Worm (Caenorhabditis elegans) whole organism, L4/young adult: ENCODE results near the gene col-150.

ENCODE experiments used
- W03F9.2 ChIP-seq: fragments of 150-350 bp; optimal IDR thresholded peaks from 2 replicates; lab custom pipeline; 2014; ENCODE audit warnings: missing biosample characterization, missing genetic modification characterization
- dao-5 ChIP-seq: sonication (generic microtip); optimal IDR thresholded peaks from 2 replicates; lab custom pipeline; 2016; ENCODE audit warnings: missing genotype, missing genetic modification characterization, moderate library complexity, missing compliant biosample characterization
- him-1 ChIP-seq: sonication (generic microtip); optimal IDR thresholded peaks from 2 replicates; lab custom pipeline; 2016; ENCODE audit warnings: missing genotype, missing genetic modification reagents, missing genetic modification characterization, missing compliant biosample characterization

Gene col-150

ce11 chrV:10245615-10246014 is 48.8 kb downstream of the col-150 start:
- no peak for TF ChIP-seq dao-5
- no peak for TF ChIP-seq him-1
- no peak for TF ChIP-seq W03F9.2

- TF ChIP-seq W03F9.2 (no peak), dao-5 (no peak), him-1 (no peak)
These were observed 50.3 kb downstream of the col-150 start for ce11 chrV:10244018-10244720.
